Fruit fly (Drosophila melanogaster) whole organism, pupa: ENCODE results near the gene JMJD4.
A peak's percentile ranks its signal among the peaks of the same experiment; 100 is the strongest.

ENCODE experiments used
- CG10348 ChIP-seq: fragments of 200-800 bp; sonication (Bioruptor generic); IDR thresholded peaks from 2 replicates; pipeline ENCODE4 v1.3.6; 2022; ENCODE audit warnings: missing biosample characterization, missing genetic modification characterization
- CG12605 ChIP-seq: fragments of 200-800 bp; sonication (Bioruptor generic); IDR thresholded peaks from 2 replicates; pipeline ENCODE4 v1.3.6; 2022; ENCODE audit warnings: missing biosample characterization, missing genetic modification characterization
- CG13204 ChIP-seq: fragments of 200-800 bp; sonication (Bioruptor generic); optimal IDR thresholded peaks from 2 replicates; lab custom pipeline; 2018; ENCODE audit warnings: missing biosample characterization, mild to moderate bottlenecking, missing genetic modification characterization, moderate library complexity
- CG14655 ChIP-seq: fragments of 200-800 bp; sonication (Bioruptor generic); optimal IDR thresholded peaks from 3 replicates; lab custom pipeline; 2017; ENCODE audit warnings: mild to moderate bottlenecking, missing biosample characterization, missing genetic modification reagents, missing genetic modification characterization
- CG15710 ChIP-seq: fragments of 200-800 bp; sonication (Bioruptor generic); optimal IDR thresholded peaks from 2 replicates; lab custom pipeline; 2018; ENCODE audit warnings: missing biosample characterization, mild to moderate bottlenecking, missing genetic modification characterization, moderate library complexity
- CG17806 ChIP-seq: fragments of 200-800 bp; sonication (Bioruptor generic); optimal IDR thresholded peaks from 2 replicates; lab custom pipeline; 2018; ENCODE audit warnings: missing biosample characterization, mild to moderate bottlenecking, missing genetic modification characterization, moderate library complexity
- CG32121 ChIP-seq: fragments of 200-800 bp; sonication (Bioruptor generic); IDR thresholded peaks from 2 replicates; pipeline ENCODE4 v1.3.6; 2022; ENCODE audit warnings: missing biosample characterization, missing genetic modification characterization
- CG34367 ChIP-seq: fragments of 200-800 bp; sonication (Bioruptor generic); optimal IDR thresholded peaks from 2 replicates; lab custom pipeline; 2018; ENCODE audit warnings: missing biosample characterization, mild to moderate bottlenecking, missing genetic modification characterization
- CG4496 ChIP-seq: fragments of 200-800 bp; sonication (Bioruptor generic); IDR thresholded peaks from 3 replicates; pipeline ENCODE4 v1.3.6; 2022; ENCODE audit warnings: missing biosample characterization, missing genetic modification characterization
- CG8159 ChIP-seq: fragments of 200-800 bp; sonication (Bioruptor generic); optimal IDR thresholded peaks from 3 replicates; lab custom pipeline; 2018; ENCODE audit warnings: missing biosample characterization, mild to moderate bottlenecking, missing genetic modification characterization, moderate library complexity
- CG8301 ChIP-seq: fragments of 200-800 bp; sonication (Bioruptor generic); optimal IDR thresholded peaks from 2 replicates; lab custom pipeline; 2018; ENCODE audit warnings: missing biosample characterization, mild to moderate bottlenecking, missing genetic modification characterization
- CG9948 ChIP-seq: fragments of 200-800 bp; sonication (Bioruptor generic); optimal IDR thresholded peaks from 2 replicates; lab custom pipeline; 2018; ENCODE audit warnings: missing biosample characterization, mild to moderate bottlenecking, missing genetic modification characterization, moderate library complexity
- D1 ChIP-seq: fragments of 200-800 bp; sonication (Bioruptor generic); optimal IDR thresholded peaks from 2 replicates; lab custom pipeline; 2018; ENCODE audit warnings: missing biosample characterization, mild to moderate bottlenecking, missing genetic modification characterization, moderate library complexity
- EcR ChIP-seq: fragments of 200-800 bp; sonication (Bioruptor generic); optimal IDR thresholded peaks from 3 replicates; lab custom pipeline; 2019; ENCODE audit warnings: missing biosample characterization, missing genetic modification characterization, mild to moderate bottlenecking, moderate library complexity, missing genetic modification reagents
- Ets98B ChIP-seq: fragments of 200-800 bp; sonication (Bioruptor generic); IDR thresholded peaks from 2 replicates; pipeline ENCODE4 v1.3.6; 2022; ENCODE audit warnings: missing biosample characterization, missing genetic modification characterization
- Pif1A ChIP-seq: fragments of 200-800 bp; sonication (Bioruptor generic); optimal IDR thresholded peaks from 3 replicates; lab custom pipeline; 2016; ENCODE audit warnings: missing biosample characterization, missing genetic modification characterization
- Pif1B ChIP-seq: fragments of 200-800 bp; sonication (Bioruptor generic); optimal IDR thresholded peaks from 3 replicates; lab custom pipeline; 2016; ENCODE audit warnings: missing biosample characterization, missing genetic modification characterization
- Snoo ChIP-seq: fragments of 200-800 bp; sonication (Bioruptor generic); optimal IDR thresholded peaks from 3 replicates; lab custom pipeline; 2017; ENCODE audit warnings: missing biosample characterization, mild to moderate bottlenecking, missing genetic modification characterization, inconsistent platforms
- fd96Ca ChIP-seq: fragments of 200-800 bp; sonication (Bioruptor generic); IDR thresholded peaks from 3 replicates; pipeline ENCODE4 v1.3.6; 2022; ENCODE audit warnings: missing biosample characterization, missing genetic modification characterization
- gl ChIP-seq: fragments of 200-800 bp; sonication (Bioruptor generic); optimal IDR thresholded peaks from 2 replicates; lab custom pipeline; 2018; ENCODE audit warnings: missing biosample characterization, mild to moderate bottlenecking, missing genetic modification characterization
- rn ChIP-seq: fragments of 200-800 bp; sonication (Bioruptor generic); IDR thresholded peaks from 2 replicates; pipeline ENCODE4 v1.3.6; 2022; ENCODE audit warnings: missing biosample characterization, missing genetic modification characterization

The JMJD4 gene

DNA sequence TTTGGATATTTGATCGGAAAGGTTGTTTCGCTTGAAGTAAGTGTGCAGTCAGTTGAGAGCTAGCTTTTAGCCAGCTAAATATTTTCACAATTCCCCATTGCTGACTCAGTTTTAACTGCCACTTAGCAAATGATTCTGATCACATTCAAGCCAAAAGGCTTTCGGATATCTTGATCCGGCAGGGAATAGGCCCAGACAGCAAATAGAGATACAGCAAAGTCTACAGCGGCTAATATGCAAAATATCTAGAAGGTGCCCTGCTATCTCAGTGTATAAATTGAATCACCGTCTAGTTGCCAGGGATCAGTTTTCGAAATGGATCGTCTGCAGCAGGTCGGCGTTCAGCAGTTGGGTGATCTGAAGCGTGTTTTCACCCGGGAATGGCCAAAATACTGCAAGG is 4.5 kb downstream of the JMJD4 start, which contains the start of gene CG15155:
Gene CG15155, plus strand, starts transcription at position 301 of the 400 bp plus-strand sequence.
- TF ChIP-seq rn, result no peak
- TF ChIP-seq EcR (GFP tag; lab: Kevin White, UChicago), result no peak
- TF ChIP-seq fd96Ca (GFP tag; lab: Robert Waterston, UW), result no peak
- no peak for TF ChIP-seq CG32121 (GFP tag; lab: Robert Waterston, UW)
- TF ChIP-seq CG17806 (tag; lab: Kevin White, UChicago), result no peak

DNA sequence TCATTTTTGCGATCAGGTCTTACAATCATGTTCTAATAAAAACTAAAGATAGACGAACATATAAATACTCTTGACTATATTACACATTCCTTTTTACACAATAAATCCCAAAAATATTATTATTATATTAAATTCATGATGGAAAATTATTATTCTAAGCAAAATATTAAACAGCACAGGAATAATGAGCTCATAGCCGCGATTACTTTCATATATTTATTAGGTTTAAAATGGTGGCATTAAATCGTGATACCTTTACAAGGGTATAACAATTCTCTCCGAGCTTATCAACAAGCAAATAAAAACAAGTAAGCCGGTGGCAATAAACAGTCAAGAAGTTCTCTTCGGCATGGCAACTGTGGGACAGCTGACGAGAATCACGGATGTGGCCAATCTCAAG is 6.0 kb downstream of the JMJD4 start, which contains the start of gene CG17681:
Gene CG17681, plus strand, starts transcription at position 56 of the 400 bp plus-strand sequence.
- TF ChIP-seq CG32121 (GFP tag; lab: Robert Waterston, UW) (no peak), Ets98B (GFP tag; lab: Robert Waterston, UW) (no peak), CG13204 (no peak), Snoo (tag; lab: Kevin White, UChicago) (peak; percentile 28), Pif1A (GFP tag; lab: Kevin White, UChicago) (no peak), fd96Ca (GFP tag; lab: Robert Waterston, UW) (no peak), CG34367 (tag; lab: Kevin White, UChicago) (peak; percentile 4), CG4496 (no peak), CG8159 (tag; lab: Kevin White, UChicago) (peak; percentile 25), CG17806 (tag; lab: Kevin White, UChicago) (no peak), rn (no peak), CG10348 (GFP tag; lab: Robert Waterston, UW) (no peak)

DNA sequence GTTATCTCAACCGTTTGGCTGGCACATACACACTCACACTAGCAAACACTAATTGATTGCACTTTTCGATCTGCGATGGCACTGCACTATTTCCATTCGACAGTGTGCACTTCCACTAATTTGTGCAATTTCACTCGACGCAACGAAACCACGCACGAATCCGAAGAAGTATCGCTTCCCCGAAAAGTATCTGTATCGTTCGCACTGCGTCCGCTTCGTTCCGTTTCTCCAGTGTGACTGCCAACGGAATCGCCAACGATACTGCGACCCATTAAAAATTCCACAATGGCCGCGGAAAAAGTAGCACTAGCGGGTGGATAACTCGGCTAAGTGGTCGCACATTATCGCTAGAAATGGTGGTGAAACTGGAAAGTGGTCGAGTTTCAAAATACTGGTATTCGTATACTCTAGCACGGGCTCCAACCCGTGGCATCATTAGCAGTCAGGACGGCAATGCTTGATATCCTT is 6.9 kb downstream of the JMJD4 start, which contains the start of gene Socs36E:
Gene Socs36E, minus strand, starts transcription at position 246 of the 468 bp plus-strand sequence.
- TF ChIP-seq CG15710 (tag; lab: Kevin White, UChicago) (peak; percentile 1), Ets98B (GFP tag; lab: Robert Waterston, UW) (peak; percentile 44), CG32121 (GFP tag; lab: Robert Waterston, UW) (peak; percentile 30; the same call in 1 of the 2 replicates), CG12605 (GFP tag; lab: Robert Waterston, UW) (peak; percentile 36; the same call in 1 of the 2 replicates), Snoo (tag; lab: Kevin White, UChicago) (no peak), CG4496 (0 out of 3 replicates have a peak, but pooled peaks have one; percentile 20)

DNA sequence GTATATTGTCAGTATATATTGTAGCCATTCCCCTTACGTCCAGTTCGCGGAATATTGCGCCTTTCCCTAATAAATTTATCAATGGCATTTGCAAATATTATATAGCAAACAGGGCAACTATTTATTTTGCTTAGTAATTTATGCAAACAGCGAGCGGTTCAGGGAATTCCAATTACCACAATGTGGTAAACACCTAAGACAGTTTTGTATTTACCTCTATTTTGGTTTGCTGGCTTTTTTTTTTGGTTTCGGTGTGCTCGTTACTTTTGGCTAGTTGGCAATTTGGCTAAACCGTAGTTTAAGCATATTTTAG is 7.3 kb downstream of the JMJD4 start:
- TF ChIP-seq D1 (no peak), CG15710 (tag; lab: Kevin White, UChicago) (no peak), Pif1B (no peak), Ets98B (GFP tag; lab: Robert Waterston, UW) (no peak), CG32121 (GFP tag; lab: Robert Waterston, UW) (no peak), CG34367 (tag; lab: Kevin White, UChicago) (no peak), CG13204 (no peak), gl (tag; lab: Kevin White, UChicago) (no peak), Pif1A (GFP tag; lab: Kevin White, UChicago) (no peak), CG9948 (no peak), EcR (GFP tag; lab: Kevin White, UChicago) (no peak)

DNA sequence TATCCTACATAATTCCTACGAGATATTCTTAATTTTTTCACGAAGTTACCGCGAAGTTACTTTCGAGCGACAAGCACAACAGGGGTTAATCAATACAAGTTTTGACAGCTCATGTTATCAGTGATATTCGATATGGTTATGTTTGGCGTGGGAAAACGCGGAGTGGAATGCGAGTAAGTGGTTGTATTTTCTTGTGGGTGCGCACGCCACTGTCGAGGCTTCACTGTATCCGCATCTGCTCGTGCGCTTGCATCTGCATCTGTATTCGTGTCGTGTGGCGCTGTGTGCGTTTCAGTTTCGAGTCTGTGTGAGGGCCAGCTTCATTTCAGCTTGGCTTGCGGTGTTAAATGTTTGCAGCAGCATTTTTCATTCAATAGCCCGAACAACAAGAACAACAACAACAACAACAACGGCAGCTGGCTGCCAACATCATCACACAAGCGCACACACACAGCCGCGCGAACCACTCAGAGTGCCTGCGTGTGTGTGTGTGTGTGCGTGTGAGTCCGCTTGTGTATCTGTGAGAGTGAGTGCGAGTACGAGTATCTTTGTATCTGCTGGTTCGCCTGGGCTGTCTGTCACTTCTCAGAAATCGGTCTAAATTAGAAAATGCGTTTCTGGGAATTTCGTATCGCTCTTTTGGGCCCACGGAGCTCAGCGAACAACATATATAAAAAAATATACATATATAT is 7.8 kb downstream of the JMJD4 start:
- TF ChIP-seq Pif1B (no peak), CG17806 (tag; lab: Kevin White, UChicago) (no peak), CG10348 (GFP tag; lab: Robert Waterston, UW) (0 out of 2 replicates have a peak, but pooled peaks have one; percentile 47), rn (peak; percentile 50; the same call in 1 of the 2 replicates), CG8301 (tag; lab: Kevin White, UChicago) (peak; percentile 39), CG34367 (tag; lab: Kevin White, UChicago) (peak; percentile 30), CG9948 (peak; percentile 46), Ets98B (GFP tag; lab: Robert Waterston, UW) (peak; percentile 81), Snoo (tag; lab: Kevin White, UChicago) (peak; percentile 41), CG13204 (peak; percentile 88), gl (tag; lab: Kevin White, UChicago) (peak; percentile 54), CG14655 (GFP tag; lab: Kevin White, UChicago) (peak; percentile 47), D1 (no peak), CG15710 (tag; lab: Kevin White, UChicago) (peak; percentile 46), CG12605 (GFP tag; lab: Robert Waterston, UW) (no peak; the same call in 1 of the 2 replicates), EcR (GFP tag; lab: Kevin White, UChicago) (peak; percentile 70), CG8159 (tag; lab: Kevin White, UChicago) (peak; percentile 48), fd96Ca (GFP tag; lab: Robert Waterston, UW) (peak; percentile 82), CG32121 (GFP tag; lab: Robert Waterston, UW) (0 out of 2 replicates have a peak, but pooled peaks have one; percentile 22), CG4496 (peak; percentile 81), Pif1A (GFP tag; lab: Kevin White, UChicago) (no peak)
